Fruit fly (Drosophila melanogaster) whole organism, wandering third instar larva: Measurements from ENCODE around the gene Ser.

ENCODE experiments used
- Abd-B ChIP-seq: fragments of >200 bp; optimal IDR thresholded peaks from 2 replicates; lab custom pipeline; 2017; ENCODE audit warnings: missing biosample characterization, missing genetic modification characterization
- CG32264 ChIP-seq: fragments of 200-800 bp; sonication (Bioruptor generic); optimal IDR thresholded peaks from 2 replicates; lab custom pipeline; 2016; ENCODE audit warnings: missing biosample characterization, missing genetic modification characterization
- CG9705 ChIP-seq: fragments of 200-800 bp; sonication (Bioruptor generic); optimal IDR thresholded peaks from 2 replicates; lab custom pipeline; 2018; ENCODE audit warnings: missing biosample characterization, mild to moderate bottlenecking, missing genetic modification characterization
- Dfd ChIP-seq: fragments of >200 bp; optimal IDR thresholded peaks from 2 replicates; lab custom pipeline; 2017; ENCODE audit warnings: missing biosample characterization, missing genetic modification characterization
- Dif ChIP-seq: fragments of 200-275, 200-300 bp; sonication (Bioruptor generic); optimal IDR thresholded peaks from 2 replicates; lab custom pipeline; 2018; ENCODE audit warnings: missing biosample characterization, missing genetic modification characterization; ENCODE audit not compliant: partially characterized antibody
- HLH106 ChIP-seq: fragments of 200-800 bp; optimal IDR thresholded peaks from 3 replicates; lab custom pipeline; 2019; ENCODE audit warnings: missing biosample characterization, mild to moderate bottlenecking, missing genetic modification characterization, moderate library complexity
- Hnf4 ChIP-seq: fragments of 200-800 bp; sonication (Bioruptor generic); optimal IDR thresholded peaks from 2 replicates; lab custom pipeline; 2016; ENCODE audit warnings: missing biosample characterization, mild to moderate bottlenecking, missing genetic modification characterization
- Hr78 ChIP-seq: fragments of >200 bp; optimal IDR thresholded peaks from 2 replicates; lab custom pipeline; 2017; ENCODE audit warnings: missing biosample characterization, missing genetic modification characterization
- Hr83 ChIP-seq: fragments of 200-300 bp; sonication (Bioruptor generic); optimal IDR thresholded peaks from 2 replicates; lab custom pipeline; 2016; ENCODE audit warnings: missing biosample characterization, mild to moderate bottlenecking, missing genetic modification characterization, moderate library complexity; ENCODE audit not compliant: poor library complexity, severe bottlenecking
- Jra ChIP-seq: sonication (Bioruptor generic); optimal IDR thresholded peaks from 2 replicates; lab custom pipeline; 2016; ENCODE audit warnings: missing biosample characterization, missing genetic modification characterization
- Mio ChIP-seq: sonication (Bioruptor generic); optimal IDR thresholded peaks from 2 replicates; lab custom pipeline; 2016; ENCODE audit warnings: missing biosample characterization, missing genetic modification characterization
- Myc ChIP-seq: fragments of >200 bp; optimal IDR thresholded peaks from 2 replicates; lab custom pipeline; 2017
- N ChIP-seq: fragments of >200 bp; optimal IDR thresholded peaks from 2 replicates; lab custom pipeline; 2018; ENCODE audit warnings: missing biosample characterization, missing external identifiers, missing genetic modification characterization
- OdsH ChIP-seq: fragments of 200-800 bp; sonication (Bioruptor generic); optimal IDR thresholded peaks from 2 replicates; lab custom pipeline; 2016; ENCODE audit warnings: missing biosample characterization, mild to moderate bottlenecking, missing genetic modification characterization
- Rel ChIP-seq, 2 experiments: fragments of 200-800 bp; sonication (Bioruptor generic) in 1 of 2; optimal IDR thresholded peaks; 2 replicates in 1 of 2; 3 replicates in 1 of 2; lab custom pipeline; 2016 to 2019; ENCODE audit warnings: mild to moderate bottlenecking in 2 of 2, missing biosample characterization in 2 of 2, missing genetic modification characterization in 2 of 2, moderate library complexity in 1 of 2
- Sp1 ChIP-seq: fragments of 200-800 bp; sonication (Bioruptor generic); optimal IDR thresholded peaks from 3 replicates; lab custom pipeline; 2019; ENCODE audit warnings: missing biosample characterization, mild to moderate bottlenecking, missing genetic modification characterization, moderate library complexity
- Vsx2 ChIP-seq: fragments of 200-300, 225-300 bp; sonication (Bioruptor generic); optimal IDR thresholded peaks from 2 replicates; lab custom pipeline; 2018; ENCODE audit warnings: missing biosample characterization, missing genetic modification characterization; ENCODE audit not compliant: partially characterized antibody
- br ChIP-seq: fragments of 200-800 bp; sonication (Bioruptor generic); optimal IDR thresholded peaks from 2 replicates; lab custom pipeline; 2016; ENCODE audit warnings: missing biosample characterization, missing genetic modification characterization
- brk ChIP-seq: fragments of 200-800 bp; sonication (Bioruptor generic); optimal IDR thresholded peaks from 2 replicates; lab custom pipeline; 2016; ENCODE audit warnings: missing biosample characterization, mild to moderate bottlenecking, missing genetic modification characterization
- dl ChIP-seq, 2 experiments: fragments of 175-275, 200-275 bp in 1 of 2; fragments of 200-275 bp in 1 of 2; sonication (Bioruptor generic); optimal IDR thresholded peaks; lab custom pipeline; 2018; ENCODE audit warnings: mild to moderate bottlenecking in 2 of 2, missing biosample characterization in 2 of 2, missing genetic modification characterization in 2 of 2, moderate library complexity in 2 of 2; ENCODE audit not compliant: partially characterized antibody in 2 of 2, insufficient read depth in 1 of 2
- dmrt93B ChIP-seq: fragments of 200-800 bp; sonication (Bioruptor generic); optimal IDR thresholded peaks from 2 replicates; lab custom pipeline; 2018; ENCODE audit warnings: missing biosample characterization, mild to moderate bottlenecking, missing genetic modification characterization
- dsf ChIP-seq: sonication (Bioruptor generic); optimal IDR thresholded peaks from 2 replicates; lab custom pipeline; 2016; ENCODE audit warnings: missing biosample characterization, missing genetic modification characterization, borderline replicate concordance
- ey ChIP-seq: fragments of 200-800 bp; sonication (Bioruptor generic); optimal IDR thresholded peaks from 2 replicates; lab custom pipeline; 2016; ENCODE audit warnings: missing biosample characterization, missing genetic modification characterization
- foxo ChIP-seq, 2 experiments: fragments of 200-800 bp; sonication (Bioruptor generic); optimal IDR thresholded peaks; 2 replicates in 1 of 2; 3 replicates in 1 of 2; lab custom pipeline; 2016 to 2017; ENCODE audit warnings: missing biosample characterization in 2 of 2, missing genetic modification characterization in 2 of 2
- fru ChIP-seq: fragments of 200-800 bp; sonication (Bioruptor generic); optimal IDR thresholded peaks from 3 replicates; lab custom pipeline; 2016; ENCODE audit warnings: missing biosample characterization, mild to moderate bottlenecking, missing genetic modification characterization
- h ChIP-seq: fragments of 200-800 bp; sonication (Bioruptor generic); optimal IDR thresholded peaks from 3 replicates; lab custom pipeline; 2016; ENCODE audit warnings: missing biosample characterization, mild to moderate bottlenecking, missing genetic modification characterization
- pan ChIP-seq: fragments of >200 bp; optimal IDR thresholded peaks from 2 replicates; lab custom pipeline; 2017
- psq ChIP-seq: fragments of 200-800 bp; sonication (Bioruptor generic); optimal IDR thresholded peaks from 3 replicates; lab custom pipeline; 2017; ENCODE audit warnings: missing biosample characterization, mild to moderate bottlenecking, missing genetic modification characterization, moderate library complexity
- rgr ChIP-seq: fragments of 200-800 bp; sonication (Bioruptor generic); optimal IDR thresholded peaks from 3 replicates; lab custom pipeline; 2016; ENCODE audit warnings: missing biosample characterization, mild to moderate bottlenecking, missing genetic modification characterization
- sage ChIP-seq: fragments of 200-800 bp; sonication (Bioruptor generic); optimal IDR thresholded peaks from 2 replicates; lab custom pipeline; 2016; ENCODE audit warnings: missing biosample characterization, mild to moderate bottlenecking, missing genetic modification characterization
- sv ChIP-seq: fragments of 200-800 bp; sonication (Bioruptor generic); optimal IDR thresholded peaks from 3 replicates; lab custom pipeline; 2016; ENCODE audit warnings: missing biosample characterization, missing genetic modification characterization
- usp ChIP-seq: fragments of >200 bp; optimal IDR thresholded peaks from 2 replicates; lab custom pipeline; 2017; ENCODE audit warnings: missing biosample characterization, missing genetic modification characterization
- woc ChIP-seq: sonication (Bioruptor generic); optimal IDR thresholded peaks from 2 replicates; lab custom pipeline; 2016; ENCODE audit warnings: missing biosample characterization, mild to moderate bottlenecking, missing genetic modification characterization

Gene Ser

dm6 chr3R:27152129-27152968 is 41.7 kb downstream of the Ser start:
- no peak for TF ChIP-seq Hr83 (GFP tag; lab: Kevin White, UChicago)
- peak; percentile 51 for TF ChIP-seq dmrt93B (GFP tag; lab: Kevin White, UChicago)
- TF ChIP-seq OdsH (GFP tag; lab: Kevin White, UChicago), result peak; percentile 42
- TF ChIP-seq foxo (GFP tag; optimal IDR thresholded peaks at IDR 0.05; lab: Kevin White, UChicago), result peak in 1 of 2 experiments; percentile 62
- TF ChIP-seq Sp1 (GFP tag; lab: Kevin White, UChicago), result peak; percentile 65
- peak; percentile 64 for TF ChIP-seq ey (GFP tag; lab: Kevin White, UChicago)
- TF ChIP-seq fru (GFP tag; lab: Kevin White, UChicago), result peak; percentile 76
- TF ChIP-seq usp, result no peak
- TF ChIP-seq CG32264 (GFP tag; lab: Kevin White, UChicago), result peak; percentile 37
- TF ChIP-seq Hnf4 (GFP tag; lab: Kevin White, UChicago), result peak; percentile 29
- TF ChIP-seq br (GFP tag; lab: Kevin White, UChicago), result peak; percentile 76
- TF ChIP-seq CG9705, result peak; percentile 49
- no peak for TF ChIP-seq Myc (lab: Kevin White, UChicago)
- TF ChIP-seq HLH106 (tag; lab: Kevin White, UChicago), result peak; percentile 73
- TF ChIP-seq Jra (GFP tag; lab: Kevin White, UChicago), result no peak
- TF ChIP-seq h (GFP tag; lab: Kevin White, UChicago), result peak; percentile 53
- peak; percentile 57 for TF ChIP-seq rgr (GFP tag; lab: Kevin White, UChicago)
- no peak for TF ChIP-seq Mio (GFP tag; lab: Kevin White, UChicago)
- peak; percentile 45 for TF ChIP-seq woc
- TF ChIP-seq brk (GFP tag; lab: Kevin White, UChicago), result peak; percentile 43
- TF ChIP-seq psq (GFP tag; lab: Kevin White, UChicago), result peak; percentile 35

- TF ChIP-seq Myc (lab: Kevin White, UChicago) (peak; percentile 92), Vsx2 (GFP tag; lab: Kevin White, UChicago) (no peak), Hr83 (GFP tag; lab: Kevin White, UChicago) (peak; percentile 52)
- TF ChIP-seq, all 38 proteins: peak for 2
Measured at dm6 chr3R:27151516-27151823, 42.6 kb downstream of the Ser start, which contains the start of gene Men-b. Gene Men-b (plus strand): TSS chr3R:27151662.

- TF ChIP-seq psq (GFP tag; lab: Kevin White, UChicago) (peak; percentile 9), HLH106 (tag; lab: Kevin White, UChicago) (peak; percentile 43), Dfd (GFP tag; lab: Kevin White, UChicago) (no peak), CG32264 (GFP tag; lab: Kevin White, UChicago) (no peak), dsf (no peak), Abd-B (peak; percentile 13), pan (lab: Kevin White, UChicago) (no peak), sage (GFP tag; lab: Kevin White, UChicago) (no peak), Myc (lab: Kevin White, UChicago) (no peak), Sp1 (GFP tag; lab: Kevin White, UChicago) (peak; percentile 53), fru (GFP tag; lab: Kevin White, UChicago) (no peak), foxo (GFP tag; optimal IDR thresholded peaks at IDR 0.05; lab: Kevin White, UChicago) (peak in 1 of 2 experiments; percentile 16), rgr (GFP tag; lab: Kevin White, UChicago) (peak; percentile 21), sv (GFP tag; lab: Kevin White, UChicago) (no peak), dl (GFP tag; optimal IDR thresholded peaks at IDR 0.05; lab: Kevin White, UChicago; ENCODE audit: insufficient read depth in 1 of 2, partially characterized antibody in 2 of 2) (no peak), CG9705 (no peak), Vsx2 (GFP tag; lab: Kevin White, UChicago) (no peak), Mio (GFP tag; lab: Kevin White, UChicago) (no peak), ey (GFP tag; lab: Kevin White, UChicago) (no peak), Hr83 (GFP tag; lab: Kevin White, UChicago) (peak; percentile 49), woc (peak; percentile 61), Dif (GFP tag; lab: Kevin White, UChicago) (peak; percentile 35), Hnf4 (GFP tag; lab: Kevin White, UChicago) (peak; percentile 30), Rel (GFP tag; optimal IDR thresholded peaks at IDR 0.05; lab: Kevin White, UChicago) (no peak), Rel (tag; optimal IDR thresholded peaks at IDR 0.05; lab: Kevin White, UChicago) (peak; percentile 43), Hr78 (peak; percentile 59), brk (GFP tag; lab: Kevin White, UChicago) (no peak), h (GFP tag; lab: Kevin White, UChicago) (peak; percentile 47), usp (no peak), N (peak; percentile 91)
Measured at dm6 chr3R:27150685-27151515, 43.2 kb downstream of the Ser start, which contains the start of gene CG6051. Gene CG6051 (minus strand): TSS chr3R:27151069.
